Worm (Caenorhabditis elegans): ENCODE data around the gene nep-3.
A peak's percentile ranks its signal among the peaks of the same experiment; 100 is the strongest.

Gene nep-3

ce11 chrII:3896920-3897319 lies 19.9 kb upstream of the nep-3 start (continued):
- TF ChIP-seq dsc-1 (tag; optimal IDR thresholded peaks at IDR 0.05) (peak; percentile 1), lin-13 (GFP tag; optimal IDR thresholded peaks at IDR 0.05) (no peak), mef-2 (tag; optimal IDR thresholded peaks at IDR 0.05) (peak; percentile 92)

- no peak for TF ChIP-seq nhr-76 (tag; optimal IDR thresholded peaks at IDR 0.05)
- no peak for TF ChIP-seq nhr-237 (tag; optimal IDR thresholded peaks at IDR 0.05)
- TF ChIP-seq nhr-85 (tag), result no peak
- no peak for TF ChIP-seq blmp-1 (tag; optimal IDR thresholded peaks at IDR 0.05)
- TF ChIP-seq ceh-8 (GFP tag; optimal IDR thresholded peaks at IDR 0.05), result no peak
- no peak for TF ChIP-seq elt-2 (tag; optimal IDR thresholded peaks at IDR 0.05)
- no peak for TF ChIP-seq jun-1 (tag; optimal IDR thresholded peaks at IDR 0.05)
- no peak for TF ChIP-seq swsn-7 (tag; optimal IDR thresholded peaks at IDR 0.05)
- no peak for TF ChIP-seq sox-4 (tag; optimal IDR thresholded peaks at IDR 0.05)
- no peak for TF ChIP-seq C34B4.2 (tag; optimal IDR thresholded peaks at IDR 0.05)
- TF ChIP-seq snu-23 (GFP tag; optimal IDR thresholded peaks at IDR 0.05), result no peak
- TF ChIP-seq pqm-1 (tag; optimal IDR thresholded peaks at IDR 0.05), result no peak
- no peak for TF ChIP-seq mab-9 (GFP tag; IDR thresholded peaks at IDR 0.05)
- TF ChIP-seq lin-13 (GFP tag; optimal IDR thresholded peaks at IDR 0.05), result no peak
- TF ChIP-seq mdl-1 (tag; optimal IDR thresholded peaks at IDR 0.05), result no peak
- TF ChIP-seq unc-98 (GFP tag; IDR thresholded peaks at IDR 0.05), result no peak
- no peak for TF ChIP-seq fkh-10 (GFP tag; optimal IDR thresholded peaks at IDR 0.05)
- no peak for TF ChIP-seq grh-1 (GFP tag; IDR thresholded peaks at IDR 0.05)
- no peak for TF ChIP-seq ama-1 (optimal IDR thresholded peaks at IDR 0.05)
Observed at ce11 chrII:3894755-3895154, 17.7 kb upstream of the nep-3 start, which contains the start of gene F53C3.7. F53C3.7 (plus strand) TSS chrII:3895055.

- TF ChIP-seq aha-1 (tag; optimal IDR thresholded peaks at IDR 0.05) (no peak), fkh-10 (GFP tag; optimal IDR thresholded peaks at IDR 0.05) (no peak)
Observed at ce11 chrII:3893911-3894310, 16.9 kb upstream of the nep-3 start.

ce11 chrII:3891124-3891523 lies 14.1 kb upstream of the nep-3 start, which contains the start of gene F53C3.8:
F53C3.8 (plus strand) TSS chrII:3891424.
- TF ChIP-seq lin-13 (GFP tag; optimal IDR thresholded peaks at IDR 0.05) (no peak), lsy-2 (tag; optimal IDR thresholded peaks at IDR 0.05) (no peak), Y116A8C.19 (tag; optimal IDR thresholded peaks at IDR 0.05; ENCODE audit: borderline replicate concordance) (no peak), pqm-1 (tag; optimal IDR thresholded peaks at IDR 0.05) (no peak), elt-2 (tag; optimal IDR thresholded peaks at IDR 0.05) (no peak), ces-1 (GFP tag; optimal IDR thresholded peaks at IDR 0.05) (no peak), tbx-2 (tag; optimal IDR thresholded peaks at IDR 0.05) (no peak), elt-3 (tag; optimal IDR thresholded peaks at IDR 0.05) (no peak)

- TF ChIP-seq mab-9 (GFP tag; IDR thresholded peaks at IDR 0.05) (no peak), unc-130 (tag; optimal IDR thresholded peaks at IDR 0.05) (no peak), alr-1 (tag; optimal IDR thresholded peaks at IDR 0.05; ENCODE audit: borderline replicate concordance) (no peak), ama-1 (optimal IDR thresholded peaks at IDR 0.05) (no peak), C34B4.2 (tag; optimal IDR thresholded peaks at IDR 0.05) (no peak), aly-2 (tag; optimal IDR thresholded peaks at IDR 0.05) (no peak), elt-2 (tag; optimal IDR thresholded peaks at IDR 0.05) (no peak), egl-27 (tag; optimal IDR thresholded peaks at IDR 0.05) (no peak), ztf-4 (tag; optimal IDR thresholded peaks at IDR 0.05) (no peak), nhr-47 (tag; optimal IDR thresholded peaks at IDR 0.05) (no peak), dsc-1 (tag; optimal IDR thresholded peaks at IDR 0.05) (no peak), mdl-1 (tag; optimal IDR thresholded peaks at IDR 0.05) (no peak)
Observed at ce11 chrII:3879945-3880344, 2.9 kb upstream of the nep-3 start, which contains the start of gene nhr-166. nhr-166 (plus strand) TSS chrII:3880245.

ce11 chrII:3878330-3878729 lies 1.3 kb upstream of the nep-3 start, which contains the start of gene srh-250:
srh-250 (plus strand) TSS chrII:3878630.
- TF ChIP-seq mef-2 (tag; optimal IDR thresholded peaks at IDR 0.05) (no peak), fkh-8 (tag; optimal IDR thresholded peaks at IDR 0.05) (no peak), lin-35 (GFP tag; optimal IDR thresholded peaks at IDR 0.05) (no peak), ceh-90 (tag; optimal IDR thresholded peaks at IDR 0.05) (no peak), aly-2 (tag; optimal IDR thresholded peaks at IDR 0.05) (no peak), efl-1 (optimal IDR thresholded peaks at IDR 0.05) (no peak), efl-1 (GFP tag; optimal IDR thresholded peaks at IDR 0.05 in 1 of 2) (no peak), ceh-63 (GFP tag; optimal IDR thresholded peaks at IDR 0.05) (no peak), dpl-1 (GFP tag; optimal IDR thresholded peaks at IDR 0.05) (no peak), egl-27 (tag; optimal IDR thresholded peaks at IDR 0.05) (no peak), ceh-8 (GFP tag; optimal IDR thresholded peaks at IDR 0.05) (no peak), lsy-2 (tag; optimal IDR thresholded peaks at IDR 0.05) (no peak), sup-37 (GFP tag; optimal IDR thresholded peaks at IDR 0.05) (no peak), mdl-1 (tag; optimal IDR thresholded peaks at IDR 0.05) (no peak)
